Fruit fly (Drosophila melanogaster): Measurements from ENCODE around the gene pie.

Gene pie

dm6 chr2L:10396488-10396824, 26.1 kb downstream of the pie start, which contains the start of gene Cnot4 (continued):
- peak; percentile 35 for TF ChIP-seq CG10267 (tag; optimal IDR thresholded peaks at IDR 0.05)
- no peak for TF ChIP-seq disco-r (GFP tag; optimal IDR thresholded peaks at IDR 0.05)
- TF ChIP-seq CG13287 (GFP tag; IDR thresholded peaks at IDR 0.05; ENCODE audit: partially characterized antibody): peak; percentile 44; the same call in 1 of the 2 replicates
- TF ChIP-seq CG16813 (GFP tag; IDR thresholded peaks at IDR 0.05; ENCODE audit: partially characterized antibody): peak; percentile 46; the same call in 1 of the 3 replicates
- peak; percentile 16 for TF ChIP-seq zen (tag; optimal IDR thresholded peaks at IDR 0.05)
- TF ChIP-seq amos (GFP tag; IDR thresholded peaks at IDR 0.05; ENCODE audit: partially characterized antibody): peak; percentile 49; the same call in 1 of the 2 replicates
- peak; percentile 63 for TF ChIP-seq CG14710 (tag; optimal IDR thresholded peaks at IDR 0.05)
- peak; percentile 97 for TF ChIP-seq CG11560 (tag; IDR thresholded peaks at IDR 0.05)
- TF ChIP-seq gsb-n (tag; optimal IDR thresholded peaks at IDR 0.05): peak; percentile 44
- no peak for TF ChIP-seq ken (GFP tag; IDR thresholded peaks at IDR 0.05)
- peak; percentile 1 for TF ChIP-seq Dp (GFP tag; optimal IDR thresholded peaks at IDR 0.05)
- peak; percentile 33 for TF ChIP-seq CG12391 (tag; optimal IDR thresholded peaks at IDR 0.05)
- no peak for TF ChIP-seq CG10366 (GFP tag; IDR thresholded peaks at IDR 0.05)
- TF ChIP-seq gem (tag; optimal IDR thresholded peaks at IDR 0.05): peak; percentile 24
- TF ChIP-seq BEAF-32 (GFP tag; optimal IDR thresholded peaks at IDR 0.05): peak; percentile 69
- peak; percentile 36 for TF ChIP-seq dmrt11E (tag; optimal IDR thresholded peaks at IDR 0.05)
- peak; percentile 38 for TF ChIP-seq trem (tag; optimal IDR thresholded peaks at IDR 0.05)
- no peak for TF ChIP-seq twi (tag; optimal IDR thresholded peaks at IDR 0.05)
- peak; percentile 38; the same call in 1 of the 3 replicates for TF ChIP-seq Doc3 (GFP tag; IDR thresholded peaks at IDR 0.05; ENCODE audit: partially characterized antibody)
- 0 out of 2 replicates have a peak, but pooled peaks have one; percentile 25 for TF ChIP-seq unc-4 (GFP tag; IDR thresholded peaks at IDR 0.05; ENCODE audit: partially characterized antibody)
- TF ChIP-seq row (GFP tag; IDR thresholded peaks at IDR 0.05): peak; percentile 71
- peak; percentile 35 for TF ChIP-seq CG9437 (GFP tag; optimal IDR thresholded peaks at IDR 0.05)
- peak; percentile 36 for TF ChIP-seq CG2712 (tag; optimal IDR thresholded peaks at IDR 0.05)
- 0 out of 3 replicates have a peak, but pooled peaks have one; percentile 31 for TF ChIP-seq CG6791 (GFP tag; IDR thresholded peaks at IDR 0.05; ENCODE audit: partially characterized antibody)
- no peak for TF ChIP-seq NC2α (GFP tag; optimal IDR thresholded peaks at IDR 0.05)
- TF ChIP-seq CG1603 (tag; optimal IDR thresholded peaks at IDR 0.05): peak; percentile 17
- peak; percentile 30 for TF ChIP-seq CG18262 (tag; optimal IDR thresholded peaks at IDR 0.05)
- TF ChIP-seq CG2116 (GFP tag; optimal IDR thresholded peaks at IDR 0.05): peak; percentile 97
- TF ChIP-seq knrl (GFP tag; IDR thresholded peaks at IDR 0.05; ENCODE audit: partially characterized antibody): peak; percentile 48; the same call in 2 of the 3 replicates
- peak; percentile 25 for TF ChIP-seq Hr3 (GFP tag; optimal IDR thresholded peaks at IDR 0.05)

DNA sequence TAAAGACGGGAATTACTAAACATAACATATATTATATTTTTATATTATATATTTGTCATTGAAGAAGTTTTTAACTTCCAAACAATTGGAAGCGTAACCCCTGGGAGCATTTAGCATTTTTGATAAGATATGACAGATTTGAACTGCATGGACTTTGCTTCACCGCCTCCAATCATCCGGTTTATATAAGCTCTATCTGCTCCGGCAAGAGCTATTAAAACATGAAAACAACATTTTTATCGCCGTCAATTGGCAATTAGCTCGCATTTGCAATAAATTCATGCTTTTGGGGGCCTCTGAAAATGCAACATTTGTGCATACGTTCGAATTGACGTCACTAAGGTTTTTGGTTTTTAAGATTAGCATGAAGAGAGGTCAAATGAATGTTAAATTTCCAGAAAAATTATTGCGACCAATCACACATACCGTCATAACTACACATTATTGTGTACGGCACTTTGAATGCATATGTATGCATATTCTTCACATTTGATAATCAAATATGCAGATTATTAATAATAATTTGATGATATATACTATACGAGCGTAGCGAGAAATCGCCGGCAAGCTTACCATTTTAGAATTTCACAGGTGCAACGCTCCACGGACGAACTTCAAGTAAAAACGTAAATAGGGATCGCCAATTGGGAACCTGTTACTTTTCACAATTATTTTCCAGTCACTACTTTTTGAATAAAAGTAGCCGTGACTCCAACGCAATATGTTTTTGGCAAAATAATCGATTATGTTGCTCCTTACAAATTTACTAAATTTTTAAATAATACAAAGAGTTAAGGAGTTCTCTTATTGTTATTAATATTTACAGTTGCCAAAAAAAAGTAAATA, 26.7 kb downstream of the pie start, which contains the start of gene Mdh1:
TSS of gene Mdh1 (minus strand) at position 691 of the 846 bp plus-strand sequence.
- TF ChIP-seq Nf-YB (GFP tag; optimal IDR thresholded peaks at IDR 0.05) (peak; percentile 6), sens (GFP tag) (peak; percentile 75), CG12236 (GFP tag; optimal IDR thresholded peaks at IDR 0.05) (no peak), CG17186 (GFP tag; optimal IDR thresholded peaks at IDR 0.05) (peak; percentile 35), insv (GFP tag; optimal IDR thresholded peaks at IDR 0.05) (peak in 1 of 2 experiments; percentile 43), Sry-δ (GFP tag; optimal IDR thresholded peaks at IDR 0.05) (peak; percentile 53), CG15514 (GFP tag; optimal IDR thresholded peaks at IDR 0.05) (peak; percentile 72), CG11560 (tag; IDR thresholded peaks at IDR 0.05) (peak; percentile 97), Elba2 (GFP tag; optimal IDR thresholded peaks at IDR 0.05) (peak; percentile 92), Hmx (GFP tag; optimal IDR thresholded peaks at IDR 0.05) (no peak), corto (GFP tag; optimal IDR thresholded peaks at IDR 0.05) (peak; percentile 34), sr (GFP tag; IDR thresholded peaks at IDR 0.05) (no peak), Hey (tag; optimal IDR thresholded peaks at IDR 0.05) (no peak), chinmo (GFP tag; IDR thresholded peaks at IDR 0.05; ENCODE audit: partially characterized antibody) (0 out of 4 replicates have a peak, but pooled peaks have one; percentile 13), Atf-2 (GFP tag; optimal IDR thresholded peaks at IDR 0.05) (no peak), Nf-YC (tag; optimal IDR thresholded peaks at IDR 0.05) (peak; percentile 29), Dref (GFP tag; IDR thresholded peaks at IDR 0.05) (peak; percentile 58), az2 (GFP tag; optimal IDR thresholded peaks at IDR 0.05) (peak; percentile 8), stwl (tag; optimal IDR thresholded peaks at IDR 0.05) (peak; percentile 11)
